Worm (Caenorhabditis elegans) whole organism, late embryonic: ENCODE data around the gene nsph-4.1.
"Not testable (repeated sequence)": the region's sequence is repeated elsewhere in the genome, so short reads cannot be mapped to it uniquely, and the experiment has no call there.

Experiments used
- F13H6.1 ChIP-seq: sonication (generic microtip); optimal IDR thresholded peaks from 2 replicates; lab custom pipeline; 2016; ENCODE audit warnings: missing genetic modification characterization, missing compliant biosample characterization
- K02D7.2 ChIP-seq: sonication (generic microtip); optimal IDR thresholded peaks from 2 replicates; lab custom pipeline; 2017; ENCODE audit warnings: mild to moderate bottlenecking, missing genetic modification characterization, missing compliant biosample characterization
- K09A11.1 ChIP-seq: sonication (generic microtip); optimal IDR thresholded peaks from 2 replicates; lab custom pipeline; 2017; ENCODE audit warnings: antibody characterized with exemption, mild to moderate bottlenecking, missing genetic modification characterization, missing compliant biosample characterization; ENCODE audit not compliant: insufficient read depth
- T23F11.4 ChIP-seq: fragments of 200-800 bp; sonication (Bioruptor generic); optimal IDR thresholded peaks from 2 replicates; lab custom pipeline; 2018; ENCODE audit warnings: mild to moderate bottlenecking, missing genetic modification characterization, missing compliant biosample characterization
- Y22D7AL.16 ChIP-seq: sonication (generic microtip); optimal IDR thresholded peaks from 2 replicates; lab custom pipeline; 2016; ENCODE audit warnings: missing genetic modification characterization, missing compliant biosample characterization
- ahr-1 ChIP-seq: sonication (generic microtip); optimal IDR thresholded peaks from 2 replicates; lab custom pipeline; 2016; ENCODE audit warnings: missing genetic modification characterization, missing compliant biosample characterization
- ceh-14 ChIP-seq: sonication (generic microtip); optimal IDR thresholded peaks from 2 replicates; lab custom pipeline; 2016; ENCODE audit warnings: missing genotype, missing genetic modification characterization, missing compliant biosample characterization
- ceh-22 ChIP-seq: sonication (generic microtip); optimal IDR thresholded peaks from 2 replicates; lab custom pipeline; 2017; ENCODE audit warnings: missing biosample characterization, missing genetic modification characterization
- ceh-24 ChIP-seq: sonication (generic microtip); optimal IDR thresholded peaks from 2 replicates; lab custom pipeline; 2016; ENCODE audit warnings: mild to moderate bottlenecking, missing genetic modification characterization, missing compliant biosample characterization
- ceh-31 ChIP-seq: sonication (generic microtip); optimal IDR thresholded peaks from 2 replicates; lab custom pipeline; 2016; ENCODE audit warnings: missing genetic modification characterization, missing compliant biosample characterization
- ceh-34 ChIP-seq: sonication (generic microtip); optimal IDR thresholded peaks from 2 replicates; lab custom pipeline; 2016; ENCODE audit warnings: mild to moderate bottlenecking, missing genetic modification characterization, missing compliant biosample characterization
- ceh-9 ChIP-seq: sonication (generic microtip); optimal IDR thresholded peaks from 2 replicates; lab custom pipeline; 2016; ENCODE audit warnings: mild to moderate bottlenecking, missing genetic modification characterization, inconsistent platforms, missing compliant biosample characterization
- che-1 ChIP-seq: sonication (generic microtip); optimal IDR thresholded peaks from 2 replicates; lab custom pipeline; 2016; ENCODE audit warnings: mild to moderate bottlenecking, missing genetic modification characterization, missing compliant biosample characterization
- elt-4 ChIP-seq: sonication (generic microtip); optimal IDR thresholded peaks from 2 replicates; lab custom pipeline; 2016; ENCODE audit warnings: missing genetic modification characterization, missing compliant biosample characterization
- ets-4 ChIP-seq: sonication (generic microtip); optimal IDR thresholded peaks from 2 replicates; lab custom pipeline; 2016; ENCODE audit warnings: missing genetic modification characterization, missing compliant biosample characterization
- fax-1 ChIP-seq: sonication (generic microtip); optimal IDR thresholded peaks from 2 replicates; lab custom pipeline; 2016; ENCODE audit warnings: missing genotype, missing genetic modification characterization, missing compliant biosample characterization
- fkh-6 ChIP-seq: sonication (generic microtip); optimal IDR thresholded peaks from 2 replicates; lab custom pipeline; 2016; ENCODE audit warnings: missing genetic modification characterization, missing compliant biosample characterization
- gmeb-2 ChIP-seq: sonication (generic microtip); optimal IDR thresholded peaks from 2 replicates; lab custom pipeline; 2016; ENCODE audit warnings: missing genetic modification characterization, inconsistent platforms, missing compliant biosample characterization
- hlh-13 ChIP-seq: fragments of 200-800 bp; sonication (Bioruptor generic); optimal IDR thresholded peaks from 2 replicates; lab custom pipeline; 2018; ENCODE audit warnings: mild to moderate bottlenecking, missing genetic modification characterization, missing compliant biosample characterization
- hlh-15 ChIP-seq: sonication (generic microtip); optimal IDR thresholded peaks from 2 replicates; lab custom pipeline; 2016; ENCODE audit warnings: missing genetic modification characterization, missing compliant biosample characterization
- hlh-30 ChIP-seq: sonication (generic microtip); optimal IDR thresholded peaks from 2 replicates; lab custom pipeline; 2017; ENCODE audit warnings: antibody characterized with exemption, missing genetic modification characterization, missing compliant biosample characterization; ENCODE audit not compliant: insufficient read depth
- madf-2 ChIP-seq: sonication (generic microtip); optimal IDR thresholded peaks from 2 replicates; lab custom pipeline; 2017; ENCODE audit warnings: missing genetic modification characterization, missing compliant biosample characterization
- nfya-1 ChIP-seq: sonication (generic microtip); optimal IDR thresholded peaks from 2 replicates; lab custom pipeline; 2017; ENCODE audit warnings: missing genetic modification characterization, mild to moderate bottlenecking, missing compliant biosample characterization, antibody characterized with exemption, moderate library complexity
- nhr-232 ChIP-seq: sonication (generic microtip); optimal IDR thresholded peaks from 2 replicates; lab custom pipeline; 2016; ENCODE audit warnings: missing genetic modification characterization, missing compliant biosample characterization
- odd-2 ChIP-seq: sonication (generic microtip); optimal IDR thresholded peaks from 2 replicates; lab custom pipeline; 2017; ENCODE audit warnings: antibody characterized with exemption, mild to moderate bottlenecking, missing genetic modification characterization, missing compliant biosample characterization
- pag-3 ChIP-seq: sonication (generic microtip); optimal IDR thresholded peaks from 2 replicates; lab custom pipeline; 2016; ENCODE audit warnings: missing compliant biosample characterization, missing genetic modification characterization, borderline replicate concordance
- pqm-1 ChIP-seq: sonication (generic microtip); optimal IDR thresholded peaks from 2 replicates; lab custom pipeline; 2016; ENCODE audit warnings: missing genetic modification characterization, missing compliant biosample characterization
- sdc-2 ChIP-seq: sonication (generic microtip); optimal IDR thresholded peaks from 2 replicates; lab custom pipeline; 2016; ENCODE audit warnings: missing genotype, missing genetic modification characterization, missing compliant biosample characterization
- syd-9 ChIP-seq: sonication (generic microtip); optimal IDR thresholded peaks from 2 replicates; lab custom pipeline; 2016; ENCODE audit warnings: mild to moderate bottlenecking, missing genetic modification characterization, moderate library complexity, missing compliant biosample characterization
- tbx-2 ChIP-seq: sonication (generic microtip); optimal IDR thresholded peaks from 2 replicates; lab custom pipeline; 2016; ENCODE audit warnings: missing genetic modification characterization, missing compliant biosample characterization
- unc-3 ChIP-seq, 2 experiments: fragments of 200-800 bp in 1 of 2; sonication (Bioruptor generic) in 1 of 2; sonication (generic microtip) in 1 of 2; conservative IDR thresholded peaks in 1 of 2; optimal IDR thresholded peaks in 1 of 2; 2 replicates each; pipeline versions ENCODE4 v1.3.6 to Lab custom; 2016 to 2022; ENCODE audit warnings: missing compliant biosample characterization in 2 of 2, missing genetic modification characterization in 2 of 2, missing genetic modification reagents in 1 of 2
- zip-5 ChIP-seq: sonication (generic microtip); optimal IDR thresholded peaks from 2 replicates; lab custom pipeline; 2016; ENCODE audit warnings: missing genetic modification characterization, missing compliant biosample characterization

The nsph-4.1 gene

ce11 chrIV:5215092-5215491, 11.6 kb upstream of the nsph-4.1 start, which contains the start of gene Y59E9AL.4:
TSS of gene Y59E9AL.4 (minus strand) at chrIV:5215192.
- TF ChIP-seq ceh-22 (tag; lab: Kevin White, UChicago) (no peak), fax-1 (tag; lab: Kevin White, UChicago) (no peak), ceh-9 (tag; lab: Kevin White, UChicago) (no peak), hlh-13 (no peak), Y22D7AL.16 (tag; lab: Kevin White, UChicago) (no peak), pag-3 (tag; lab: Kevin White, UChicago) (no peak), F13H6.1 (no peak), sdc-2 (tag; lab: Kevin White, UChicago) (no peak), K09A11.1 (tag; lab: Kevin White, UChicago) (no peak)

DNA sequence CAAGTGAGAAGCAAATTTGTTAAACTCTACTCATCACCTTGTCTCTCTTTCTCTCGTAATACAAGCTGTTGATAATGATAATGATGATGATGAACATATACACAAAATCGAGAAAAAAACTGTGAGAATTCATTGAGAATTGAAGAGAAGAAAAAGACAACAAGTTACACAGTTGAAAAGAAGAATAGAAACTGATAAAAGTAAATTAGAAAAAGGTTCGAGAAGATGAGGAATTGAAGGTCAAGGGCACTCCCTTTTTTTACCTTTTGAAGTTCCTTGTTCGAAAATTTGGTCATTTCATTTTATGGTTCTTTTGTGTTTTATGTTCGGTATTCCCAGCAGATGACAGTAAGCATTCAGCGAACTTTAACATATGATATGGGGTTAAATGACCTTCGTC, 10.3 kb upstream of the nsph-4.1 start:
- TF ChIP-seq elt-4 (tag; lab: Kevin White, UChicago) (no peak), pag-3 (tag; lab: Kevin White, UChicago) (no peak), madf-2 (tag; lab: Kevin White, UChicago) (no peak), che-1 (tag; lab: Kevin White, UChicago) (no peak), syd-9 (tag; lab: Kevin White, UChicago) (no peak), fkh-6 (no peak), tbx-2 (tag; lab: Kevin White, UChicago) (no peak)

ce11 chrIV:5218496-5218895, 8.2 kb upstream of the nsph-4.1 start, which contains the start of gene nsph-4.2:
TSS of gene nsph-4.2 (plus strand) at chrIV:5218796.
- not testable (repeated sequence) for TF ChIP-seq pqm-1 (tag; lab: Kevin White, UChicago); ets-4; nfya-1
- TF ChIP-seq, all 69 proteins: peak for 0; not testable (repeated sequence) for 69

DNA sequence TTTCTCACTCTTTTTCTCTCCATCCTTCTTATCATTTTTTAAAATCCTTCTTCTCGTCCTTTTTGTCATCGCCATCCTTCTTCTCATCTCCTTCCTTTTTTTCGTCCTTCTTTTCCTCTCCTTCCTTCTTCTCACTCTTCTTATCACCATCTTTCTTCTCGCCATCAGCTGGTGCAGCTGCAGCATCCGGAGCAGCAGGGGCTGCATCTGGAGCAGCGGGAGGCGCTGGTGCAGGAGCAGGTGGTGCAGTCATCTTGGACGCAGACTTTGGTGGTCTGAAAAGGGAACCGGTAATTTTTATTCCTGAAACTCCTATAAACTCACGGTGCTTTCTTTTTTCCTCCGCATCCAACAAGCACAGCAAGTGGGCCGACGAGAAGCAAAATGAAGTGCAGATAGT, 4.9 kb upstream of the nsph-4.1 start:
- TF ChIP-seq ahr-1 (tag; lab: Kevin White, UChicago) (no peak), elt-4 (tag; lab: Kevin White, UChicago) (peak; percentile 15), T23F11.4 (GFP tag; lab: Kevin White, UChicago) (no peak), ceh-14 (tag; lab: Kevin White, UChicago) (no peak)

DNA sequence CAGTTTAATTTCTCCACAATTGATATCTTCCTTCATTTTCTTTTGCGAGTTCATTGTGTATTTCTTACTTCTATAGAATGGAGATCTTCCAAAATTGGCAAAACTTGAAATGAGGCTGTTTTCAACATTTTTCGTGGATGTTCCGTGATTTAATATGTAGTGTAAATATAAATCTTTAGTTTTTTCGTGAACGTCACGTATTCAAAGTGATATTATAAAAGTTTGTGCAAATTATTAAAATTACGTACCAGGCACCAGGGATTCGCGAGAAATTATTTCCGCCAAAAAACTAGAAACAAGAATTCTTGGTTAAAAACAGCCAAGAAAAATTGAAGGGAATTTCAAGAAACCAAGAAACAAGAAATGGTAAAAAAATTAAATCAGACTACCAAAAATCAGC, 2.4 kb upstream of the nsph-4.1 start, which contains the start of gene Y59E9AL.8:
Gene Y59E9AL.8, minus strand, starts transcription at position 101 of the 400 bp plus-strand sequence.
- no peak for TF ChIP-seq ceh-24 (tag; lab: Kevin White, UChicago)
- no peak for TF ChIP-seq nhr-232
- no peak for TF ChIP-seq ceh-34
- no peak for TF ChIP-seq gmeb-2
- TF ChIP-seq K02D7.2 (tag; lab: Kevin White, UChicago), result no peak
- TF ChIP-seq pag-3 (tag; lab: Kevin White, UChicago), result no peak
- no peak for TF ChIP-seq hlh-13
- TF ChIP-seq ceh-14 (tag; lab: Kevin White, UChicago), result no peak
- TF ChIP-seq elt-4 (tag; lab: Kevin White, UChicago), result no peak
- TF ChIP-seq ceh-22 (tag; lab: Kevin White, UChicago), result no peak
- TF ChIP-seq ceh-31, result no peak
- no peak for TF ChIP-seq odd-2 (tag; lab: Kevin White, UChicago)
- TF ChIP-seq zip-5 (tag; lab: Kevin White, UChicago), result no peak
- TF ChIP-seq hlh-15 (tag; lab: Kevin White, UChicago), result no peak
- no peak for TF ChIP-seq hlh-30

- TF ChIP-seq pqm-1 (tag; lab: Kevin White, UChicago); unc-3 (GFP tag; conservative IDR thresholded peaks at IDR 0.05; lab: Robert Waterston, UW); unc-3 (tag; optimal IDR thresholded peaks at IDR 0.05; lab: Kevin White, UChicago); sdc-2 (tag; lab: Kevin White, UChicago): not testable (repeated sequence)
These were observed 1.3 kb upstream of the nsph-4.1 start, which contains the start of gene cylc-1 for ce11 chrIV:5225277-5225822. TSS of gene cylc-1 (minus strand) at chrIV:5225772.
